Worm (Caenorhabditis elegans): ENCODE measurements around the gene dos-1.
A peak's percentile ranks its signal among the peaks of the same experiment; 100 is the strongest.

dos-1 gene

ce11 chrIII:9110914-9111313 is 7.2 kb downstream of the dos-1 start:
- peak in 1 of 2 experiments; percentile 25 for TF ChIP-seq efl-1 (optimal IDR thresholded peaks at IDR 0.05)
- TF ChIP-seq efl-1 (GFP tag; optimal IDR thresholded peaks at IDR 0.05 in 1 of 2) = peak in 1 of 2 experiments; percentile 10
- TF ChIP-seq nhr-47 (tag; optimal IDR thresholded peaks at IDR 0.05) = peak; percentile 12
- TF ChIP-seq dpl-1 (GFP tag; optimal IDR thresholded peaks at IDR 0.05) = peak in 1 of 3 experiments; percentile 11
- TF ChIP-seq lin-14 (GFP tag; optimal IDR thresholded peaks at IDR 0.05) = peak; percentile 10
- peak in 1 of 2 experiments; percentile 19 for TF ChIP-seq lsy-2 (tag; optimal IDR thresholded peaks at IDR 0.05)
- peak; percentile 27 for TF ChIP-seq nhr-71 (tag; optimal IDR thresholded peaks at IDR 0.05)
- peak; percentile 16 for TF ChIP-seq fkh-8 (tag; optimal IDR thresholded peaks at IDR 0.05)
- TF ChIP-seq isw-1 (GFP tag; IDR thresholded peaks at IDR 0.05) = peak; percentile 21; the same call in 1 of the 2 replicates

DNA sequence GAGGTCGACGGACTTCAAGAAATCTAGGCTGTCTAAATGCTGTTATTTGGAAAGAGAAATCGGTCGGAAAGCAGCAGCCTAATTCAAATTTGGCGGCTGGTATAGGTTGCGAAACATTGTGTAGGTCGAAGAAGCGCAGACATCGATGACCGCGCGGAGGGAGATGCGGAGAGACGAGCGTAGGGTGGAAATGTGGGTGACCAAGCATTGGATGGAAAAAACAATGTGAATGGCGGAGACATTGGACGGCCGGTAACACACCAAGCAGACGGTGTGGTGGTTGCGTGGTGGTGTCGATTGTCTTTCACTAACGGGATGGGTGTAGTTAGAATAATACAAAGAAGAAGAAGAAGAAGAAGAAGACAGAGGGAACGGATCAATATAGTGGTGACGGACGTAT is 8.7 kb downstream of the dos-1 start:
- TF ChIP-seq nhr-237 (tag; optimal IDR thresholded peaks at IDR 0.05) (no peak), pag-3 (tag; optimal IDR thresholded peaks at IDR 0.05; ENCODE audit: borderline replicate concordance, insufficient read depth) (no peak), nhr-90 (tag; optimal IDR thresholded peaks at IDR 0.05; ENCODE audit: poor library complexity) (no peak), pax-3 (tag; optimal IDR thresholded peaks at IDR 0.05) (no peak), unc-62 (GFP tag; optimal IDR thresholded peaks at IDR 0.05) (no peak), jun-1 (tag; optimal IDR thresholded peaks at IDR 0.05) (no peak), fkh-4 (tag; optimal IDR thresholded peaks at IDR 0.05; ENCODE audit: borderline replicate concordance) (no peak), efl-1 (optimal IDR thresholded peaks at IDR 0.05) (no peak), efl-1 (GFP tag; optimal IDR thresholded peaks at IDR 0.05 in 1 of 2) (peak; percentile 43 to 85), lin-35 (GFP tag; optimal IDR thresholded peaks at IDR 0.05) (no peak), nhr-77 (tag; optimal IDR thresholded peaks at IDR 0.05) (no peak), Y116A8C.19 (tag; optimal IDR thresholded peaks at IDR 0.05; ENCODE audit: borderline replicate concordance) (no peak), lir-3 (tag; optimal IDR thresholded peaks at IDR 0.05; ENCODE audit: poor library complexity) (no peak), blmp-1 (tag; optimal IDR thresholded peaks at IDR 0.05) (peak; percentile 23), fos-1 (tag; optimal IDR thresholded peaks at IDR 0.05) (no peak), irx-1 (tag; optimal IDR thresholded peaks at IDR 0.05) (no peak)

DNA sequence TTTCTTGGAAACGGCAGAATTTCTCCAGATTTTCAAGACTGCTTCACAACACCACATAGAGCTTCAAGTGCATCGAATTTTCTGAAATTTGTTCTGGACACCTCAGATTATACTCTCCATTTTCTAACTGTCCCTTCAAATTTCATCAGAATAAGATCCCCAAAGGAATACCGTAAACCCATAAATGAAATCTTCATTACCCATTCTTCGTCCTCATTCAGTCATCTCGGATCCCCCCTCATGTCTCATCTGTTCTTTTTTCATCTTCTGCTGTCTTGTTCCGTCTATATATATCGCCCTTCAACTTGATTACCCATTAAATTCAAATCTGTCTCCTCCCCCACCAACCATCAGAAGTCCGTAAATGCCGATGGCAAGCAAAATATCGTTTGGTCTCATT is 10.3 kb downstream of the dos-1 start:
- TF ChIP-seq unc-30 (tag; optimal IDR thresholded peaks at IDR 0.05) (no peak), blmp-1 (tag; optimal IDR thresholded peaks at IDR 0.05) (peak; percentile 0)

DNA sequence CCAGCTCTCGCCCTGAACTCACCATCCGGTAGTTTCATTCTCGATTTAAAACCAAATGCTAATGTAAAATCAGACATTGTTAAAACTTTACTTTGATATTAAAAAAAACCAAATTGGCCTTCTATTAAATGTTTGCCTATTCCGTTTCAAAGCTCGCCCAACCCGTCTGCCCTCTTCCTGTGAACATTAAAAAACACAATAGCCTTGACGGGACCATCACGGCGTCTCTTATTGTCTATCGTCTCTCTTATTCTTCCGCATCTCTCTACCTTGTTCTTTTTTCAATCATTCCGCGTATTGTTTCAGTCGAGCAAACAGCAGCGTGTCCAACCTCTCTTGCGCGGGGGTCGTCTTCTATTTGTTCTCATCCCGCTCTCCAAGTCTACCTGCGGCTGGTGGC is 10.9 kb downstream of the dos-1 start, which contains the start of gene ZK512.1:
Gene ZK512.1 (plus strand): TSS at position 301 of the 400 bp plus-strand sequence.
- TF ChIP-seq ceh-88 (GFP tag; IDR thresholded peaks at IDR 0.05) (no peak), fkh-10 (GFP tag; optimal IDR thresholded peaks at IDR 0.05) (no peak), C34B4.2 (tag; optimal IDR thresholded peaks at IDR 0.05) (no peak), nhr-20 (tag; optimal IDR thresholded peaks at IDR 0.05) (no peak), nhr-28 (tag; optimal IDR thresholded peaks at IDR 0.05) (no peak), efl-1 (optimal IDR thresholded peaks at IDR 0.05) (no peak), efl-1 (GFP tag; optimal IDR thresholded peaks at IDR 0.05 in 1 of 2) (peak in 1 of 2 experiments; percentile 65), sptf-1 (tag; optimal IDR thresholded peaks at IDR 0.05) (no peak)

- TF ChIP-seq mdl-1 (tag; optimal IDR thresholded peaks at IDR 0.05) (no peak), lin-39 (tag; optimal IDR thresholded peaks at IDR 0.05) (no peak), swsn-7 (tag; optimal IDR thresholded peaks at IDR 0.05) (no peak), C04F5.9 (tag; optimal IDR thresholded peaks at IDR 0.05) (no peak), mep-1 (tag; optimal IDR thresholded peaks at IDR 0.05) (no peak), aly-2 (tag; optimal IDR thresholded peaks at IDR 0.05) (no peak), egl-13 (tag; optimal IDR thresholded peaks at IDR 0.05) (no peak), lin-13 (GFP tag; optimal IDR thresholded peaks at IDR 0.05) (no peak), hlh-4 (tag; optimal IDR thresholded peaks at IDR 0.05) (no peak), fkh-10 (GFP tag; optimal IDR thresholded peaks at IDR 0.05) (no peak), snu-23 (GFP tag; optimal IDR thresholded peaks at IDR 0.05) (no peak), hlh-17 (GFP tag; optimal IDR thresholded peaks at IDR 0.05; ENCODE audit: borderline replicate concordance) (no peak), nhr-47 (tag; optimal IDR thresholded peaks at IDR 0.05) (no peak), unc-130 (tag; optimal IDR thresholded peaks at IDR 0.05) (no peak), egl-27 (tag; optimal IDR thresholded peaks at IDR 0.05) (no peak), pag-3 (tag; optimal IDR thresholded peaks at IDR 0.05; ENCODE audit: borderline replicate concordance, insufficient read depth) (no peak), pax-3 (tag; optimal IDR thresholded peaks at IDR 0.05) (no peak), sptf-1 (tag; optimal IDR thresholded peaks at IDR 0.05) (no peak), xbp-1 (tag; optimal IDR thresholded peaks at IDR 0.05) (no peak), fkh-8 (tag; optimal IDR thresholded peaks at IDR 0.05) (no peak)
Measured at ce11 chrIII:9115745-9116144, 12.0 kb downstream of the dos-1 start.
